Worm (Caenorhabditis elegans) whole organism, mixed stage, embryonic: ENCODE data around the gene scl-11.

ENCODE experiments used
- M03D4.4 ChIP-seq: sonication (generic microtip); optimal IDR thresholded peaks from 2 replicates; lab custom pipeline; 2017; ENCODE audit warnings: mild to moderate bottlenecking, missing genetic modification characterization, missing compliant biosample characterization
- bed-3 ChIP-seq: fragments of 200-800 bp; sonication (Bioruptor generic); optimal IDR thresholded peaks from 3 replicates; lab custom pipeline; 2018; ENCODE audit warnings: mild to moderate bottlenecking, missing genetic modification characterization, moderate library complexity, missing compliant biosample characterization
- blmp-1 ChIP-seq: fragments of 150-350 bp; optimal IDR thresholded peaks from 2 replicates; lab custom pipeline; 2014; ENCODE audit warnings: missing biosample characterization, missing genetic modification characterization
- ceh-39 ChIP-seq: fragments of 150-350 bp; optimal IDR thresholded peaks from 2 replicates; lab custom pipeline; 2014; ENCODE audit warnings: missing biosample characterization, missing genetic modification characterization
- ceh-43 ChIP-seq: fragments of 200-800 bp; sonication (Bioruptor generic); optimal IDR thresholded peaks from 2 replicates; lab custom pipeline; 2018; ENCODE audit warnings: mild to moderate bottlenecking, missing genetic modification characterization, moderate library complexity, missing compliant biosample characterization
- ceh-83 ChIP-seq: fragments of 200-800 bp; sonication (Bioruptor generic); optimal IDR thresholded peaks from 2 replicates; lab custom pipeline; 2018; ENCODE audit warnings: mild to moderate bottlenecking, missing genetic modification characterization, missing compliant biosample characterization
- ces-1 ChIP-seq: fragments of 150-350 bp; optimal IDR thresholded peaks from 2 replicates; lab custom pipeline; 2014; ENCODE audit warnings: missing biosample characterization, missing genetic modification reagents, missing genetic modification characterization
- cnd-1 ChIP-seq: fragments of 200-800 bp; sonication (Bioruptor generic); optimal IDR thresholded peaks from 2 replicates; lab custom pipeline; 2018; ENCODE audit warnings: mild to moderate bottlenecking, missing genetic modification characterization, missing compliant biosample characterization
- drap-1 ChIP-seq: fragments of 200-800 bp; sonication (Bioruptor generic); optimal IDR thresholded peaks from 3 replicates; lab custom pipeline; 2018; ENCODE audit warnings: mild to moderate bottlenecking, missing genetic modification characterization, missing compliant biosample characterization
- elt-3 ChIP-seq: fragments of 150-350 bp; optimal IDR thresholded peaks from 2 replicates; lab custom pipeline; 2014; ENCODE audit warnings: missing biosample characterization, missing genetic modification characterization
- flh-1 ChIP-seq: fragments of 200-800 bp; sonication (Bioruptor generic); optimal IDR thresholded peaks from 2 replicates; lab custom pipeline; 2018; ENCODE audit warnings: mild to moderate bottlenecking, missing genetic modification characterization, moderate library complexity, missing compliant biosample characterization
- hlh-1 ChIP-seq: fragments of 150-350 bp; optimal IDR thresholded peaks from 2 replicates; lab custom pipeline; 2014; ENCODE audit warnings: missing biosample characterization, missing genetic modification reagents, missing genetic modification characterization
- lin-13 ChIP-seq: fragments of 150-350 bp; optimal IDR thresholded peaks from 2 replicates; lab custom pipeline; 2014; ENCODE audit warnings: missing biosample characterization, missing genetic modification characterization
- lin-32 ChIP-seq: fragments of 200-800 bp; sonication (Bioruptor generic); optimal IDR thresholded peaks from 2 replicates; lab custom pipeline; 2018; ENCODE audit warnings: mild to moderate bottlenecking, missing genetic modification characterization, missing compliant biosample characterization
- lsy-2 ChIP-seq: fragments of 150-350 bp; optimal IDR thresholded peaks from 2 replicates; lab custom pipeline; 2014; ENCODE audit warnings: missing biosample characterization, missing genetic modification characterization
- mab-5 ChIP-seq: fragments of 150-350 bp; optimal IDR thresholded peaks from 2 replicates; lab custom pipeline; 2014; ENCODE audit warnings: missing biosample characterization, missing genetic modification characterization
- mep-1 ChIP-seq: fragments of 150-350 bp; optimal IDR thresholded peaks from 2 replicates; lab custom pipeline; 2017; ENCODE audit warnings: missing biosample characterization, missing genetic modification reagents, missing genetic modification characterization, inconsistent platforms
- mls-2 ChIP-seq: sonication (generic microtip); optimal IDR thresholded peaks from 2 replicates; lab custom pipeline; 2016; ENCODE audit warnings: mild to moderate bottlenecking, missing genetic modification characterization, moderate library complexity, missing compliant biosample characterization
- nhr-237 ChIP-seq: fragments of 150-350 bp; optimal IDR thresholded peaks from 2 replicates; lab custom pipeline; 2014; ENCODE audit warnings: missing biosample characterization, missing genetic modification characterization
- nhr-28 ChIP-seq: fragments of 150-350 bp; optimal IDR thresholded peaks from 2 replicates; lab custom pipeline; 2014; ENCODE audit warnings: missing biosample characterization, missing genetic modification characterization
- nhr-76 ChIP-seq: sonication (generic microtip); optimal IDR thresholded peaks from 2 replicates; lab custom pipeline; 2017; ENCODE audit warnings: missing biosample characterization, missing genetic modification characterization
- pha-4 ChIP-seq: fragments of 150-350 bp; optimal IDR thresholded peaks from 2 replicates; lab custom pipeline; 2018; ENCODE audit warnings: missing biosample characterization, missing genetic modification reagents, missing genetic modification characterization
- sem-2 ChIP-seq: fragments of 200-800 bp; sonication (Bioruptor generic); optimal IDR thresholded peaks from 2 replicates; lab custom pipeline; 2018; ENCODE audit warnings: mild to moderate bottlenecking, missing genetic modification characterization, missing compliant biosample characterization
- snpc-4 ChIP-seq: fragments of 150-350 bp; optimal IDR thresholded peaks from 2 replicates; lab custom pipeline; 2014; ENCODE audit warnings: missing biosample characterization, missing genetic modification characterization
- sptf-1 ChIP-seq: sonication (generic microtip); optimal IDR thresholded peaks from 2 replicates; lab custom pipeline; 2017; ENCODE audit warnings: mild to moderate bottlenecking, missing genetic modification characterization, moderate library complexity, missing compliant biosample characterization
- tbx-8 ChIP-seq: fragments of 200-800 bp; sonication (Bioruptor generic); optimal IDR thresholded peaks from 2 replicates; lab custom pipeline; 2018; ENCODE audit warnings: mild to moderate bottlenecking, missing genetic modification characterization, moderate library complexity, missing compliant biosample characterization
- unc-120 ChIP-seq: sonication (generic microtip); optimal IDR thresholded peaks from 2 replicates; lab custom pipeline; 2017; ENCODE audit warnings: missing genetic modification characterization, missing compliant biosample characterization; ENCODE audit not compliant: poor library complexity, severe bottlenecking
- unc-39 ChIP-seq: fragments of 150-350 bp; optimal IDR thresholded peaks from 2 replicates; lab custom pipeline; 2014; ENCODE audit warnings: missing biosample characterization, missing genetic modification characterization
- unc-62 ChIP-seq: fragments of 150-350 bp; optimal IDR thresholded peaks from 2 replicates; lab custom pipeline; 2014; ENCODE audit warnings: missing biosample characterization, missing genetic modification reagents, missing genetic modification characterization
- zip-8 ChIP-seq: fragments of 150-350 bp; optimal IDR thresholded peaks from 2 replicates; lab custom pipeline; 2014; ENCODE audit warnings: missing biosample characterization, missing genetic modification characterization
- ztf-11 ChIP-seq: fragments of 150-350 bp; optimal IDR thresholded peaks from 2 replicates; lab custom pipeline; 2014; ENCODE audit warnings: missing biosample characterization, missing genetic modification characterization

The scl-11 gene

DNA sequence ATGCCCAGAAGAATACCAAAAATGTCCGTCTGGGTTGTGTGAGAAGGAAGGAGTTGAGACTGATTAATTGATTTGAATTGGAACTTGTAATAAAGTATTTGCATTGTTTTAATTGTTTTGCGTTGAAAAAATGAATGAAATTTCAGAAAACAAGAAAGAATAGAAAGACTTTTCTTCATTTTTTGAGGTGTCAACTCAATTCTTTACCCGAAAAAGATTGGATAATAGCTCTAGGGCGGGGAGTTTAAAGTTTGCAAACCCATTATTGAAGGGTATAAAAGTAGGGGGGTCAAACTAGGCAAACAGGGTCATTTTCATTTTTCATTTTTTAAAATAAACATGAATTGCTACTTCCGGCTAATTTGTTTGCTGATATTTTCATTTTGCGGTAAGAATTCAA is 3.0 kb upstream of the scl-11 start, which contains the start of gene scl-10:
Gene scl-10 (plus strand): TSS at position 301 of the 400 bp plus-strand sequence.
- TF ChIP-seq bed-3 (GFP tag; lab: Kevin White, UChicago) (no peak), ces-1 (GFP tag; lab: Kevin White, UChicago) (no peak), lsy-2 (tag; lab: Kevin White, UChicago) (no peak), unc-120 (tag; lab: Kevin White, UChicago) (no peak), blmp-1 (tag; lab: Kevin White, UChicago) (no peak), hlh-1 (tag; lab: Kevin White, UChicago) (no peak), nhr-237 (tag; lab: Kevin White, UChicago) (no peak), lin-32 (GFP tag; lab: Kevin White, UChicago) (no peak), cnd-1 (no peak)
- TF ChIP-seq, all 35 proteins: peak for 0

DNA sequence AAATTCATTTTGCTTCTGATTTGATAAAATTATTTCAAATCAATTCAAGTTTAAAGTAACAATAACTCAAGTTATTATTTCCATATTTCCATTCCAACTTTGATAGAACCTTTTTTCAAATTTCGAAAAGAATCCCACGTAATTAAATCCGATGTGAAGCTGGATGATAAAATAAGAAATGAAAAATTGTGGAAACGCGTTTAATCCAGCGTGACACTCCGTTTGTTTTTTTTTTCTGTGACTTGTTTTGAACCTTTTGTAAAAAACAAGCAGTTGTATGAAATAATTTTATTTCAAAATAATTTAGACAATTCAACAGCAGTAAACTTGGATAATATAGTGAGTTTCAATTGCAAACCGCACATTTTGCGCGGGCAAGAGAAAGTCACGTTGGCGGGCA is 1.4 kb downstream of the scl-11 start, which contains the start of gene F49E11.7:
Gene F49E11.7 (plus strand): TSS at position 301 of the 400 bp plus-strand sequence.
- TF ChIP-seq elt-3 (tag; lab: Kevin White, UChicago), result no peak
- no peak for TF ChIP-seq M03D4.4 (tag; lab: Kevin White, UChicago)
- no peak for TF ChIP-seq cnd-1

DNA sequence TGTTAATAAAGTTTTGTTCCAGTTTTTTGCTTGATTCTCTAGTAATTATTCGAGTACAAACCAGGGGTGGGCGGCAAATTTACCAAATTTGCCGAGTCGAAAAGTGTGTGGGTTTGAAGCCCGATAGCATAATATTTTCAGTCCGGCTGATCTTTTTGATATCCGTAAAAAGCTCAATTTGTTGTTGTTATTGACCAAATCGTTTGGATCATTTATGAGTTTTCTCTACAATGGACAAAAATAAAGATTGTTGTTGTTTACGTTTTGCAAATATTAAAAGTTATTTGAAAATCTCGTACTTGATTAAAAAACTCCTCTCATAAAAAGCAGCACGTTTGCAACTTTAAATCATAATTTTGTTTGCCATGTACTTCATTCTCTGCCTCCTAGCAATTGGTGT is 4.9 kb downstream of the scl-11 start, which contains the start of gene scl-1:
Gene scl-1 (plus strand): TSS at position 301 of the 400 bp plus-strand sequence.
- TF ChIP-seq pha-4 (no peak), unc-62 (GFP tag; lab: Kevin White, UChicago) (no peak), nhr-237 (tag; lab: Kevin White, UChicago) (no peak), unc-120 (tag; lab: Kevin White, UChicago) (no peak), sptf-1 (tag; lab: Kevin White, UChicago) (no peak)

DNA sequence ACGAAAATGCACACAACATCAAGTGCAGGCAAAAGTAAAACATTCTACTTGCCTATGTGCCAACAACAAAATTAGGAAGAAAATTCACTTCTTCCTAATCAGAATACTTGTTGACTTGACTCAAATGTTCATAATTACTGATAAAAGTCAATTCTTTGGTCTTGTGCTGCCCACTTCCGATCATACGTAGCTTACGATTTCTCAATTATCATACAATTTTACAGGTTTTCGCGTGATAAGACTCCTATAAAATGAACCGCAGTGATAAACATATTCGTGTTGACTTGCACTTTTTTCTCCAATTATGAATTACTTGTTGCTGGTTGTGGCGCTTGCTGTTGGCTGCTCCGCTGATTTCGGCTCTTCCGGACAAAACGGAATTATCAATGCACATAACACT is 6.2 kb downstream of the scl-11 start, which contains the start of gene scl-2:
Gene scl-2 (plus strand): TSS at position 293 of the 400 bp plus-strand sequence.
- TF ChIP-seq lin-13 (tag; lab: Kevin White, UChicago) (no peak), nhr-76 (tag; lab: Kevin White, UChicago) (no peak), M03D4.4 (tag; lab: Kevin White, UChicago) (no peak), blmp-1 (tag; lab: Kevin White, UChicago) (no peak), drap-1 (GFP tag; lab: Kevin White, UChicago) (no peak), snpc-4 (tag; lab: Kevin White, UChicago) (no peak), nhr-28 (tag; lab: Kevin White, UChicago) (no peak), nhr-237 (tag; lab: Kevin White, UChicago) (no peak), flh-1 (no peak), unc-62 (GFP tag; lab: Kevin White, UChicago) (no peak), ztf-11 (tag; lab: Kevin White, UChicago) (no peak), lsy-2 (tag; lab: Kevin White, UChicago) (no peak), ceh-43 (GFP tag; lab: Kevin White, UChicago) (no peak), zip-8 (tag; lab: Kevin White, UChicago) (no peak), ceh-39 (no peak), lin-32 (GFP tag; lab: Kevin White, UChicago) (no peak), cnd-1 (no peak), sem-2 (GFP tag; lab: Kevin White, UChicago) (no peak), ces-1 (GFP tag; lab: Kevin White, UChicago) (no peak)

DNA sequence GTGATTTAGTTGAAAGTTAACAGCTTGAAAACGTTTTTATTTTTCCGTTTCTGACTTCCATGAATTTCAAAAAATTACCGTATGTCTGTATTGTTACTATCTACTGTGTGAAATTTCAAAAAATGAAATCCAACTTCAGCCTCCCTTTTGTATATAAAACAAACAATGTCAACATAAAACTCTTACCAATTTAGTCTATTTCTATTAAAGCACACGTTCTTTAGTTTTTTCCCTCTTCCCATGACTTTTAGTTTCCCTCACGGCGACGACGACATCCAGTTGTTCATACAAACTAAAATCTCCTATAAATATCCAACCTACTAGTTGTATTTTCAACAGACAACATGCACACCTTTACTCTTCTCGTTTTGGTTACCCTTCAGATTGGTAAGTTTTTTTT is 8.1 kb downstream of the scl-11 start, which contains the start of gene scl-3:
Gene scl-3 (plus strand): TSS at position 301 of the 400 bp plus-strand sequence.
- TF ChIP-seq tbx-8 (GFP tag; lab: Kevin White, UChicago), result no peak
- no peak for TF ChIP-seq ceh-83
- TF ChIP-seq, all 35 proteins: peak for 0

DNA sequence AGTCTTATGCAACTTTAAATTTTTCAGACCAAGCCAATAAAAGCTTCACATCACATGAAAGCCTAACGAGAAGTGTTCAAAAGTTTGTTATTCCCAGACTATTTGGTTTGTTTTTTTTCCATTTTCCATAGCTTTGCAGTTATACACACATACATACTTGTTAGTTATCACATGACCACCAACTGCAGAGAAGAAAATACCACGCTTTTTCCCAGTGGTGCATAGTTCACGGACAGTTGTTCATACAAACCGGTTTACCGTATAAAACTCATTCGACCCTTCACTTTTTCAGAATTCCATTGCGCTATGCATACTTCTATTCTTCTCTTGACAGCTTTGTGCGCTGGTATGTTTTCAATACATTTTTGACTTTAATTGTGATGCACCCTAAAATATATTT is 12.5 kb downstream of the scl-11 start, which contains the start of gene scl-5:
Gene scl-5 (plus strand): TSS at position 301 of the 400 bp plus-strand sequence.
- no peak for TF ChIP-seq unc-39 (tag; lab: Kevin White, UChicago)
- no peak for TF ChIP-seq nhr-76 (tag; lab: Kevin White, UChicago)
- TF ChIP-seq nhr-28 (tag; lab: Kevin White, UChicago), result no peak
- TF ChIP-seq mls-2 (tag; lab: Kevin White, UChicago), result no peak
- no peak for TF ChIP-seq mab-5
- no peak for TF ChIP-seq ces-1 (GFP tag; lab: Kevin White, UChicago)
- TF ChIP-seq snpc-4 (tag; lab: Kevin White, UChicago), result no peak
- TF ChIP-seq lsy-2 (tag; lab: Kevin White, UChicago), result no peak
- no peak for TF ChIP-seq nhr-237 (tag; lab: Kevin White, UChicago)
- TF ChIP-seq mep-1 (tag; lab: Kevin White, UChicago), result no peak
- no peak for TF ChIP-seq blmp-1 (tag; lab: Kevin White, UChicago)
- TF ChIP-seq drap-1 (GFP tag; lab: Kevin White, UChicago), result no peak
- no peak for TF ChIP-seq bed-3 (GFP tag; lab: Kevin White, UChicago)
